Worm (Caenorhabditis elegans) whole organism, L4 larva: Measurements from ENCODE around the gene Y47D3A.34.

ENCODE experiments used
- D1046.2 ChIP-seq: fragments of 200-800 bp; sonication (Bioruptor generic); IDR thresholded peaks from 2 replicates; pipeline ENCODE4 v1.3.6; 2022; ENCODE audit warnings: missing genetic modification characterization, missing compliant biosample characterization
- F44E2.7 ChIP-seq: fragments of 200-800 bp; sonication (Bioruptor generic); IDR thresholded peaks from 2 replicates; pipeline ENCODE4 v2.1.2; 2022; ENCODE audit warnings: missing genetic modification characterization, missing compliant biosample characterization
- F49E8.2 ChIP-seq: sonication (generic microtip); optimal IDR thresholded peaks from 2 replicates; lab custom pipeline; 2016; ENCODE audit warnings: missing compliant biosample characterization, mild to moderate bottlenecking, missing genetic modification characterization, borderline replicate concordance
- R02D3.7 ChIP-seq: fragments of 150-350 bp; sonication (generic microtip); optimal IDR thresholded peaks from 3 replicates; lab custom pipeline; 2014; ENCODE audit warnings: missing biosample characterization, missing genetic modification characterization
- T26A8.4 ChIP-seq: fragments of 200-800 bp; sonication (Bioruptor generic); IDR thresholded peaks from 2 replicates; pipeline ENCODE4 v1.3.6; 2022; ENCODE audit warnings: missing genetic modification characterization, missing compliant biosample characterization
- Y105C5A.15 ChIP-seq: fragments of 200-800 bp; sonication (Bioruptor generic); IDR thresholded peaks from 2 replicates; pipeline ENCODE4 v1.3.6; 2022; ENCODE audit warnings: missing genetic modification characterization, missing compliant biosample characterization
- ZK546.5 ChIP-seq, 2 experiments: sonication (generic microtip); optimal IDR thresholded peaks; 2 replicates each; lab custom pipeline; 2017; ENCODE audit warnings: missing biosample characterization in 2 of 2, missing genetic modification characterization in 2 of 2
- aha-1 ChIP-seq: fragments of 150-350 bp; peaks from one replicate; lab custom pipeline; 2014; ENCODE audit warnings: missing biosample characterization, missing genetic modification characterization
- aly-2 ChIP-seq: sonication (generic microtip); optimal IDR thresholded peaks from 2 replicates; lab custom pipeline; 2018; ENCODE audit warnings: missing biosample characterization, missing genetic modification characterization
- arid-1 ChIP-seq: fragments of 200-800 bp; sonication (Bioruptor generic); conservative IDR thresholded peaks from 2 replicates; pipeline ENCODE4 v1.3.6; 2022; ENCODE audit warnings: missing genetic modification reagents, missing genetic modification characterization, missing compliant biosample characterization
- attf-4 ChIP-seq: sonication (generic microtip); optimal IDR thresholded peaks from 3 replicates; lab custom pipeline; 2017; ENCODE audit warnings: missing biosample characterization, missing genetic modification characterization
- ceh-20 ChIP-seq: fragments of 200-800 bp; sonication (Bioruptor generic); IDR thresholded peaks from 2 replicates; pipeline ENCODE4 v1.3.6; 2022; ENCODE audit warnings: missing genetic modification reagents, missing genetic modification characterization, missing compliant biosample characterization
- ceh-32 ChIP-seq: sonication (generic microtip); optimal IDR thresholded peaks from 2 replicates; lab custom pipeline; 2016; ENCODE audit warnings: mild to moderate bottlenecking, missing genetic modification characterization, missing compliant biosample characterization; ENCODE audit not compliant: poor library complexity
- ceh-44 ChIP-seq: fragments of 200-800 bp; sonication (Bioruptor generic); IDR thresholded peaks from 2 replicates; pipeline ENCODE4 v1.3.6; 2022; ENCODE audit warnings: missing genetic modification reagents, missing genetic modification characterization, missing compliant biosample characterization
- ceh-82 ChIP-seq: sonication (generic microtip); optimal IDR thresholded peaks from 2 replicates; lab custom pipeline; 2017; ENCODE audit warnings: missing biosample characterization, missing genetic modification characterization
- daf-16 ChIP-seq, 3 experiments: sonication (generic microtip); optimal IDR thresholded peaks; 2 replicates each; lab custom pipeline; 2016 to 2017; ENCODE audit warnings: missing genetic modification characterization in 3 of 3, missing genetic modification reagents in 3 of 3, mild to moderate bottlenecking in 2 of 3, missing compliant biosample characterization in 2 of 3, missing biosample characterization in 1 of 3, moderate library complexity in 1 of 3
- daf-19 ChIP-seq: fragments of 200-800 bp; sonication (Bioruptor generic); conservative IDR thresholded peaks from 2 replicates; pipeline ENCODE4 v1.3.6; 2022; ENCODE audit warnings: missing genetic modification characterization, missing compliant biosample characterization
- daf-8 ChIP-seq: fragments of 200-800 bp; sonication (Bioruptor generic); IDR thresholded peaks from 2 replicates; pipeline ENCODE4 v1.3.6; 2022; ENCODE audit warnings: missing genetic modification characterization, missing compliant biosample characterization
- duxl-1 ChIP-seq: sonication (generic microtip); optimal IDR thresholded peaks from 2 replicates; lab custom pipeline; 2016; ENCODE audit warnings: mild to moderate bottlenecking, missing genetic modification characterization, moderate library complexity, missing compliant biosample characterization; ENCODE audit not compliant: poor library complexity
- egl-27 ChIP-seq: sonication (generic microtip); optimal IDR thresholded peaks from 3 replicates; lab custom pipeline; 2017; ENCODE audit warnings: missing biosample characterization, missing genetic modification reagents, missing genetic modification characterization
- fos-1 ChIP-seq: fragments of 150-350 bp; optimal IDR thresholded peaks from 2 replicates; lab custom pipeline; 2014; ENCODE audit warnings: missing biosample characterization, missing genetic modification characterization
- gei-8 ChIP-seq: fragments of 200-800 bp; sonication (Bioruptor generic); optimal IDR thresholded peaks from 2 replicates; lab custom pipeline; 2018; ENCODE audit warnings: mild to moderate bottlenecking, missing genetic modification characterization, missing compliant biosample characterization
- hif-1 ChIP-seq, 2 experiments: sonication (generic microtip); optimal IDR thresholded peaks; 2 replicates each; lab custom pipeline; 2016 to 2017; ENCODE audit warnings: missing compliant biosample characterization in 2 of 2, missing genetic modification characterization in 2 of 2, missing genetic modification reagents in 2 of 2, missing genotype in 2 of 2, mild to moderate bottlenecking in 1 of 2
- hlh-11 ChIP-seq: fragments of 200-800 bp; sonication (Bioruptor generic); optimal IDR thresholded peaks from 2 replicates; lab custom pipeline; 2018; ENCODE audit warnings: mild to moderate bottlenecking, missing genetic modification characterization, missing compliant biosample characterization
- hmg-1.1 ChIP-seq: fragments of 200-800 bp; sonication (Bioruptor generic); IDR thresholded peaks from 2 replicates; pipeline ENCODE4 v1.3.6; 2022; ENCODE audit warnings: missing genetic modification reagents, missing genetic modification characterization, missing compliant biosample characterization
- lin-1 ChIP-seq: fragments of 200-800 bp; sonication (Bioruptor generic); IDR thresholded peaks from 2 replicates; pipeline ENCODE4 v1.3.6; 2022; ENCODE audit warnings: missing genetic modification reagents, missing genetic modification characterization, missing compliant biosample characterization
- lin-15B ChIP-seq: fragments of 150-350 bp; sonication (generic microtip); optimal IDR thresholded peaks from 3 replicates; lab custom pipeline; 2014; ENCODE audit warnings: missing biosample characterization, missing genetic modification characterization
- lin-29 ChIP-seq: fragments of 200-800 bp; sonication (Bioruptor generic); IDR thresholded peaks from 2 replicates; pipeline ENCODE4 v1.3.6; 2022; ENCODE audit warnings: missing genetic modification reagents, missing genetic modification characterization, missing compliant biosample characterization
- lsy-2 ChIP-seq, 2 experiments: fragments of 150-350 bp in 1 of 2; sonication (generic microtip) in 1 of 2; optimal IDR thresholded peaks; 2 replicates each; lab custom pipeline; 2014 to 2017; ENCODE audit warnings: missing biosample characterization in 2 of 2, missing genetic modification characterization in 2 of 2
- mes-2 ChIP-seq: sonication (generic microtip); optimal IDR thresholded peaks from 2 replicates; lab custom pipeline; 2016; ENCODE audit warnings: missing genotype, mild to moderate bottlenecking, missing genetic modification characterization, missing compliant biosample characterization; ENCODE audit not compliant: poor library complexity, severe bottlenecking
- nhr-10 ChIP-seq: fragments of 150-350 bp; optimal IDR thresholded peaks from 2 replicates; lab custom pipeline; 2014; ENCODE audit warnings: missing biosample characterization, missing genetic modification characterization
- nhr-11 ChIP-seq: fragments of 150-350 bp; optimal IDR thresholded peaks from 2 replicates; lab custom pipeline; 2014; ENCODE audit warnings: missing biosample characterization, missing genetic modification characterization
- nhr-28 ChIP-seq: fragments of 150-350 bp; optimal IDR thresholded peaks from 2 replicates; lab custom pipeline; 2014; ENCODE audit warnings: missing biosample characterization, missing genetic modification characterization
- nhr-42 ChIP-seq: fragments of 200-800 bp; sonication (Bioruptor generic); IDR thresholded peaks from 2 replicates; pipeline ENCODE4 v1.3.6; 2022; ENCODE audit warnings: missing genetic modification characterization, missing compliant biosample characterization
- pqm-1 ChIP-seq: sonication (generic microtip); optimal IDR thresholded peaks from 2 replicates; lab custom pipeline; 2017; ENCODE audit warnings: missing biosample characterization, missing genetic modification characterization
- rbr-2 ChIP-seq: sonication (generic microtip); optimal IDR thresholded peaks from 2 replicates; lab custom pipeline; 2016; ENCODE audit warnings: missing genotype, missing genetic modification characterization, missing compliant biosample characterization
- skn-1 ChIP-seq: fragments of 150-350 bp; optimal IDR thresholded peaks from 2 replicates; lab custom pipeline; 2014; ENCODE audit warnings: missing biosample characterization, missing genetic modification characterization
- snpc-4 ChIP-seq: fragments of 150-350 bp; optimal IDR thresholded peaks from 2 replicates; lab custom pipeline; 2014; ENCODE audit warnings: missing biosample characterization, missing genetic modification characterization
- unc-130 ChIP-seq: sonication (generic microtip); optimal IDR thresholded peaks from 2 replicates; lab custom pipeline; 2016; ENCODE audit warnings: missing genetic modification reagents, missing genetic modification characterization, missing compliant biosample characterization

Y47D3A.34 gene

DNA sequence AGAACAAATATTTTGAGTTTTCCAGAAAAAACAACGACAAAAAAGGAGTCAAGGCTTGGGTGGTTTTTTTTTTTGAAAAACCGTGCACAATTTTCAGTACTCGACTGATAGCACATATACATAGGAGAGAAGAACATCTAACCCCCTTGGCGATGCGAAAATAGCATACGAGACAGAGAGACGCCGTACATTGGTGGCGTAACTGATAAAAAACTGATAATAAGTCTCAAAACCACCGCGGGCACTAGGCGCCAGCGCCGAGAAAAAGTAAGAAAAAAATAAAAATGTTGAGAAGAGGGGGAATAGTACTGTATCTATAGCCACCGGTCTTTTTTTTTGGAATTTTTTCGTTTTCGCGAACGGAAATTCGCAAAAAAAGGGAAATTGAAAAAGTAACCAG lies 39.1 kb downstream of the Y47D3A.34 start (continued):
- TF ChIP-seq attf-4 (tag; lab: Kevin White, UChicago) (no peak), fos-1 (tag; lab: Kevin White, UChicago) (no peak), lin-15B (tag; lab: Kevin White, UChicago) (no peak), nhr-42 (GFP tag; lab: Robert Waterston, UW) (no peak), ceh-20 (no peak), Y105C5A.15 (GFP tag; lab: Robert Waterston, UW) (no peak), ceh-82 (tag; lab: Kevin White, UChicago) (no peak), nhr-10 (tag; lab: Kevin White, UChicago) (no peak), R02D3.7 (no peak), rbr-2 (tag; lab: Kevin White, UChicago) (no peak), duxl-1 (no peak), lsy-2 (tag; optimal IDR thresholded peaks at IDR 0.05; lab: Kevin White, UChicago) (no peak), nhr-28 (tag; lab: Kevin White, UChicago) (peak; percentile 34), snpc-4 (tag; lab: Kevin White, UChicago) (no peak), daf-19 (GFP tag; lab: Robert Waterston, UW) (no peak), hlh-11 (tag; lab: Kevin White, UChicago) (peak; percentile 59), ZK546.5 (tag; optimal IDR thresholded peaks at IDR 0.05; lab: Kevin White, UChicago) (no peak), D1046.2 (no peak), daf-16 (GFP tag; optimal IDR thresholded peaks at IDR 0.05; lab: Kevin White, UChicago) (no peak), daf-16 (tag; optimal IDR thresholded peaks at IDR 0.05; lab: Kevin White, UChicago) (peak; percentile 65), skn-1 (tag; lab: Kevin White, UChicago) (no peak), lin-1 (GFP tag; lab: Robert Waterston, UW) (0 out of 2 replicates have a peak, but pooled peaks have one; percentile 10), pqm-1 (tag; lab: Kevin White, UChicago) (peak; percentile 79), hif-1 (tag; optimal IDR thresholded peaks at IDR 0.05; lab: Kevin White, UChicago) (no peak), nhr-11 (tag; lab: Kevin White, UChicago) (no peak), daf-8 (no peak), hmg-1.1 (GFP tag; lab: Robert Waterston, UW) (no peak), T26A8.4 (GFP tag; lab: Robert Waterston, UW) (no peak), lin-29 (no peak)

DNA sequence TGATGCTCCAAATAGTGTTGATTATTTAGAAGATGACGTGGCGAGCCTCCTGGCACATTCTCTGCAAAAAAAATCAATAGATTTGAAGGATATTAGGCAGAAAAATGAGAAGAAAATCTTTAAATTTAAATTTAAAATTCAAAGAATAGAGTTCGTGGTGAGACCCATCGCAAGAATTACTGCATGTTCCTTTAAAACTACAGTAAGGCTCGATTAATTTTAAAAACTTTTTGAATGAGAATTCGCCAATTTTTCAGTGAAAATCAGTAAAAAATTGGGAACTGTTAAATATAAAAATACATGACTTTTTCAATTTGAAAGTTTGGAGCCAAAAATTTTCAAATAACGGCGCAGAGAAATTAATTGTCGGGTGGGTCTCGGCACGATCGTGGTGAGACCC lies 39.5 kb downstream of the Y47D3A.34 start, which contains the start of gene tra-1:
tra-1 (minus strand) TSS at position 62 of the 400 bp plus-strand sequence.
- peak; percentile 83 for TF ChIP-seq aha-1
- TF ChIP-seq F44E2.7 (GFP tag; lab: Robert Waterston, UW): no peak

DNA sequence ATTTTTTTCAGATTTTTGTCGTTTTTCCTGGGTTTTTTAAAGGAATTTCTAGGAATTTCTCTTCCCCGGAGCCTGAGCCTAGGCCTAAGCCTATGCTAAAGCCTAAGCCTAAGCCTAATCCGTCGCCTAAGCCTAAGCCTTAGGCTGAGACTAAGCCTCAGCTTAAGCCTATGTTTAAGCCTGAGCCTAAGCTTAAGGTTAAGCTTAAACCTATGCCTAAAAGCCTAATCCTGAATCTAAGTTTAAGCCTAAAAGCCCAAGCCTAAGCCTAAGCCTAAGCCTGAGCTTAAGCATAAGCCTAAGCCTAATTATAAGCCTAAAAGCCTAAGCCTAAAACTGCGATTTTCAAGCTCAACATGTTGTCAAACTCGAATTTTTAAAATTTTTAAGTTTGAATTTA lies 40.5 kb downstream of the Y47D3A.34 start:
- TF ChIP-seq daf-19 (GFP tag; lab: Robert Waterston, UW) (no peak), hlh-11 (tag; lab: Kevin White, UChicago) (no peak), ceh-44 (GFP tag; lab: Robert Waterston, UW) (no peak), egl-27 (no peak), mes-2 (tag; lab: Kevin White, UChicago) (no peak), F44E2.7 (GFP tag; lab: Robert Waterston, UW) (peak; percentile 6; the same call in 1 of the 2 replicates), F49E8.2 (tag; lab: Kevin White, UChicago) (no peak), aly-2 (tag; lab: Kevin White, UChicago) (no peak), unc-130 (no peak), hif-1 (tag; optimal IDR thresholded peaks at IDR 0.05; lab: Kevin White, UChicago) (no peak), ceh-32 (tag; lab: Kevin White, UChicago) (no peak), aha-1 (peak; percentile 19), Y105C5A.15 (GFP tag; lab: Robert Waterston, UW) (no peak), gei-8 (GFP tag; lab: Kevin White, UChicago) (no peak), arid-1 (GFP tag; lab: Robert Waterston, UW) (no peak), lin-15B (tag; lab: Kevin White, UChicago) (no peak)
- TF ChIP-seq, all 104 proteins: peak for 2
